Worm (Caenorhabditis elegans) whole organism, L4/young adult: Measurements from ENCODE around the gene srv-21.

Experiments used
- W03F9.2 ChIP-seq: fragments of 150-350 bp; optimal IDR thresholded peaks from 2 replicates; lab custom pipeline; 2014; ENCODE audit warnings: missing biosample characterization, missing genetic modification characterization
- dao-5 ChIP-seq: sonication (generic microtip); optimal IDR thresholded peaks from 2 replicates; lab custom pipeline; 2016; ENCODE audit warnings: missing genotype, missing genetic modification characterization, moderate library complexity, missing compliant biosample characterization
- him-1 ChIP-seq: sonication (generic microtip); optimal IDR thresholded peaks from 2 replicates; lab custom pipeline; 2016; ENCODE audit warnings: missing genotype, missing genetic modification reagents, missing genetic modification characterization, missing compliant biosample characterization

DNA sequence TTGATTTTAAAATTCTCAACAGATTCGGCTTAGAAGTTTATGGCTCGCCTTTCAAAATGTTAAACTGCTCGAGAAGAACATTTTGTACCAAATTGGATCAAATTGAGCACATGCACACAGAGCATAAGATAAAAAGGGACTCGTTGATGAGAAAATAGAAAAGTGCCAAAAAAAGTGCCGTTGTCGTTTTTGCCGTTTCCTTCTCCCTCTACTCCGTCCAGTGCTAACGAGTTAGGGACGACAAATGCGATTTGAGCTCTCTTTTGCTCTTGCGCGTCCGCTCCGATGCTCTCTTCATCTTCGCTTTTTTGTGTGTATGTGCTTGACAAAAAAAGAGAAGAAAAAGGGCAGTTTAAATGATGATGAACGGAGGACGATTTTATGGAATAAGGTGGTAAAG is 38.0 kb upstream of the srv-21 start:
- TF ChIP-seq him-1 (no peak), dao-5 (tag; lab: Kevin White, UChicago) (no peak), W03F9.2 (tag; lab: Kevin White, UChicago) (no peak)
